Worm (Caenorhabditis elegans) whole organism, mixed stage, embryonic: ENCODE measurements around the gene col-170.

Source experiments
- M03D4.4 ChIP-seq: sonication (generic microtip); optimal IDR thresholded peaks from 2 replicates; lab custom pipeline; 2017; ENCODE audit warnings: mild to moderate bottlenecking, missing genetic modification characterization, missing compliant biosample characterization
- bed-3 ChIP-seq: fragments of 200-800 bp; sonication (Bioruptor generic); optimal IDR thresholded peaks from 3 replicates; lab custom pipeline; 2018; ENCODE audit warnings: mild to moderate bottlenecking, missing genetic modification characterization, moderate library complexity, missing compliant biosample characterization
- blmp-1 ChIP-seq: fragments of 150-350 bp; optimal IDR thresholded peaks from 2 replicates; lab custom pipeline; 2014; ENCODE audit warnings: missing biosample characterization, missing genetic modification characterization
- ceh-39 ChIP-seq: fragments of 150-350 bp; optimal IDR thresholded peaks from 2 replicates; lab custom pipeline; 2014; ENCODE audit warnings: missing biosample characterization, missing genetic modification characterization
- ceh-43 ChIP-seq: fragments of 200-800 bp; sonication (Bioruptor generic); optimal IDR thresholded peaks from 2 replicates; lab custom pipeline; 2018; ENCODE audit warnings: mild to moderate bottlenecking, missing genetic modification characterization, moderate library complexity, missing compliant biosample characterization
- ceh-83 ChIP-seq: fragments of 200-800 bp; sonication (Bioruptor generic); optimal IDR thresholded peaks from 2 replicates; lab custom pipeline; 2018; ENCODE audit warnings: mild to moderate bottlenecking, missing genetic modification characterization, missing compliant biosample characterization
- ces-1 ChIP-seq: fragments of 150-350 bp; optimal IDR thresholded peaks from 2 replicates; lab custom pipeline; 2014; ENCODE audit warnings: missing biosample characterization, missing genetic modification reagents, missing genetic modification characterization
- cnd-1 ChIP-seq: fragments of 200-800 bp; sonication (Bioruptor generic); optimal IDR thresholded peaks from 2 replicates; lab custom pipeline; 2018; ENCODE audit warnings: mild to moderate bottlenecking, missing genetic modification characterization, missing compliant biosample characterization
- drap-1 ChIP-seq: fragments of 200-800 bp; sonication (Bioruptor generic); optimal IDR thresholded peaks from 3 replicates; lab custom pipeline; 2018; ENCODE audit warnings: mild to moderate bottlenecking, missing genetic modification characterization, missing compliant biosample characterization
- elt-1 ChIP-seq: sonication (generic microtip); optimal IDR thresholded peaks from 2 replicates; lab custom pipeline; 2017; ENCODE audit warnings: missing genetic modification characterization, mild to moderate bottlenecking, missing compliant biosample characterization, antibody characterized with exemption, moderate library complexity, borderline replicate concordance; ENCODE audit not compliant: insufficient read depth
- elt-3 ChIP-seq: fragments of 150-350 bp; optimal IDR thresholded peaks from 2 replicates; lab custom pipeline; 2014; ENCODE audit warnings: missing biosample characterization, missing genetic modification characterization
- flh-1 ChIP-seq: fragments of 200-800 bp; sonication (Bioruptor generic); optimal IDR thresholded peaks from 2 replicates; lab custom pipeline; 2018; ENCODE audit warnings: mild to moderate bottlenecking, missing genetic modification characterization, moderate library complexity, missing compliant biosample characterization
- ham-2 ChIP-seq: fragments of 200-800 bp; sonication (Bioruptor generic); optimal IDR thresholded peaks from 2 replicates; lab custom pipeline; 2018; ENCODE audit warnings: mild to moderate bottlenecking, missing genetic modification characterization, missing compliant biosample characterization
- hlh-1 ChIP-seq: fragments of 150-350 bp; optimal IDR thresholded peaks from 2 replicates; lab custom pipeline; 2014; ENCODE audit warnings: missing biosample characterization, missing genetic modification reagents, missing genetic modification characterization
- lin-13 ChIP-seq: fragments of 150-350 bp; optimal IDR thresholded peaks from 2 replicates; lab custom pipeline; 2014; ENCODE audit warnings: missing biosample characterization, missing genetic modification characterization
- lin-32 ChIP-seq: fragments of 200-800 bp; sonication (Bioruptor generic); optimal IDR thresholded peaks from 2 replicates; lab custom pipeline; 2018; ENCODE audit warnings: mild to moderate bottlenecking, missing genetic modification characterization, missing compliant biosample characterization
- lsy-2 ChIP-seq: fragments of 150-350 bp; optimal IDR thresholded peaks from 2 replicates; lab custom pipeline; 2014; ENCODE audit warnings: missing biosample characterization, missing genetic modification characterization
- mab-5 ChIP-seq: fragments of 150-350 bp; optimal IDR thresholded peaks from 2 replicates; lab custom pipeline; 2014; ENCODE audit warnings: missing biosample characterization, missing genetic modification characterization
- mep-1 ChIP-seq: fragments of 150-350 bp; optimal IDR thresholded peaks from 2 replicates; lab custom pipeline; 2017; ENCODE audit warnings: missing biosample characterization, missing genetic modification reagents, missing genetic modification characterization, inconsistent platforms
- mls-2 ChIP-seq: sonication (generic microtip); optimal IDR thresholded peaks from 2 replicates; lab custom pipeline; 2016; ENCODE audit warnings: mild to moderate bottlenecking, missing genetic modification characterization, moderate library complexity, missing compliant biosample characterization
- nhr-12 ChIP-seq: fragments of 150-350 bp; optimal IDR thresholded peaks from 2 replicates; lab custom pipeline; 2014; ENCODE audit warnings: missing biosample characterization, missing genetic modification characterization
- nhr-2 ChIP-seq: fragments of 150-350 bp; optimal IDR thresholded peaks from 2 replicates; lab custom pipeline; 2014; ENCODE audit warnings: missing biosample characterization, missing genetic modification characterization
- nhr-237 ChIP-seq: fragments of 150-350 bp; optimal IDR thresholded peaks from 2 replicates; lab custom pipeline; 2014; ENCODE audit warnings: missing biosample characterization, missing genetic modification characterization
- nhr-28 ChIP-seq: fragments of 150-350 bp; optimal IDR thresholded peaks from 2 replicates; lab custom pipeline; 2014; ENCODE audit warnings: missing biosample characterization, missing genetic modification characterization
- nhr-76 ChIP-seq: sonication (generic microtip); optimal IDR thresholded peaks from 2 replicates; lab custom pipeline; 2017; ENCODE audit warnings: missing biosample characterization, missing genetic modification characterization
- pha-4 ChIP-seq: fragments of 150-350 bp; optimal IDR thresholded peaks from 2 replicates; lab custom pipeline; 2018; ENCODE audit warnings: missing biosample characterization, missing genetic modification reagents, missing genetic modification characterization
- sem-2 ChIP-seq: fragments of 200-800 bp; sonication (Bioruptor generic); optimal IDR thresholded peaks from 2 replicates; lab custom pipeline; 2018; ENCODE audit warnings: mild to moderate bottlenecking, missing genetic modification characterization, missing compliant biosample characterization
- snpc-4 ChIP-seq: fragments of 150-350 bp; optimal IDR thresholded peaks from 2 replicates; lab custom pipeline; 2014; ENCODE audit warnings: missing biosample characterization, missing genetic modification characterization
- sptf-1 ChIP-seq: sonication (generic microtip); optimal IDR thresholded peaks from 2 replicates; lab custom pipeline; 2017; ENCODE audit warnings: mild to moderate bottlenecking, missing genetic modification characterization, moderate library complexity, missing compliant biosample characterization
- tbx-8 ChIP-seq: fragments of 200-800 bp; sonication (Bioruptor generic); optimal IDR thresholded peaks from 2 replicates; lab custom pipeline; 2018; ENCODE audit warnings: mild to moderate bottlenecking, missing genetic modification characterization, moderate library complexity, missing compliant biosample characterization
- unc-120 ChIP-seq: sonication (generic microtip); optimal IDR thresholded peaks from 2 replicates; lab custom pipeline; 2017; ENCODE audit warnings: missing genetic modification characterization, missing compliant biosample characterization; ENCODE audit not compliant: poor library complexity, severe bottlenecking
- unc-39 ChIP-seq: fragments of 150-350 bp; optimal IDR thresholded peaks from 2 replicates; lab custom pipeline; 2014; ENCODE audit warnings: missing biosample characterization, missing genetic modification characterization
- unc-62 ChIP-seq: fragments of 150-350 bp; optimal IDR thresholded peaks from 2 replicates; lab custom pipeline; 2014; ENCODE audit warnings: missing biosample characterization, missing genetic modification reagents, missing genetic modification characterization
- zip-8 ChIP-seq: fragments of 150-350 bp; optimal IDR thresholded peaks from 2 replicates; lab custom pipeline; 2014; ENCODE audit warnings: missing biosample characterization, missing genetic modification characterization
- ztf-11 ChIP-seq: fragments of 150-350 bp; optimal IDR thresholded peaks from 2 replicates; lab custom pipeline; 2014; ENCODE audit warnings: missing biosample characterization, missing genetic modification characterization

The col-170 gene

DNA sequence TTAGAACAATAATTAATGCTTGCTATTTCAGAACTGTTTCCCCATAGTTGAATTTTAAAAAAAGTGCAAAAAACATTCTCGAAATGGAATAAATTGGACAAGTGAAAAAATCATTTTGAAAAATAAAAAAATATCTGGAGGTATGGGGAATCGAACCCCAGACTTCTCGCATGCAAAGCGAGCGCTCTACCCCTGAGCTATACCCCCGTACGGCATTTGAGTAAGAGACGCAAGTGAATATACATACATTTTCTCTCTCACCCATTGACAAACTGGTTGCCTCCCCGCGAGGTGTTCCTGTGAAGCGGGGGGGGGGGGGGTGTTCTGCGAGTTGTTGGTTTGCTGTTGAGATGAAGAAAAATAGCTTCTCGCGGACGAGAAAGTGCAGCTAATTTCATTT is 39.4 kb upstream of the col-170 start:
- TF ChIP-seq mep-1 (tag; lab: Kevin White, UChicago) (peak; percentile 11), nhr-28 (tag; lab: Kevin White, UChicago) (no peak), pha-4 (tag; lab: Kevin White, UChicago) (peak; percentile 46), drap-1 (GFP tag; lab: Kevin White, UChicago) (peak; percentile 94), elt-1 (tag; lab: Kevin White, UChicago) (peak; percentile 47), unc-39 (tag; lab: Kevin White, UChicago) (no peak), bed-3 (GFP tag; lab: Kevin White, UChicago) (peak; percentile 89), elt-3 (tag; lab: Kevin White, UChicago) (no peak), snpc-4 (no peak), hlh-1 (tag; lab: Kevin White, UChicago) (peak; percentile 4), ham-2 (GFP tag; lab: Kevin White, UChicago) (peak; percentile 88), ceh-43 (peak; percentile 90), sem-2 (GFP tag; lab: Kevin White, UChicago) (peak; percentile 89), flh-1 (GFP tag; lab: Kevin White, UChicago) (peak; percentile 79), ces-1 (GFP tag; lab: Kevin White, UChicago) (peak; percentile 20), blmp-1 (tag; lab: Kevin White, UChicago) (no peak), nhr-2 (tag; lab: Kevin White, UChicago) (peak; percentile 19), nhr-12 (tag; lab: Kevin White, UChicago) (no peak), ztf-11 (tag; lab: Kevin White, UChicago) (no peak), ceh-83 (GFP tag; lab: Kevin White, UChicago) (peak; percentile 95), lsy-2 (tag; lab: Kevin White, UChicago) (peak; percentile 57), unc-120 (tag; lab: Kevin White, UChicago) (peak; percentile 95), M03D4.4 (tag; lab: Kevin White, UChicago) (peak; percentile 95), nhr-76 (tag; lab: Kevin White, UChicago) (no peak), sptf-1 (tag; lab: Kevin White, UChicago) (peak; percentile 97), zip-8 (tag; lab: Kevin White, UChicago) (no peak), lin-32 (GFP tag; lab: Kevin White, UChicago) (peak; percentile 87), mls-2 (tag; lab: Kevin White, UChicago) (peak; percentile 96), lin-13 (peak; percentile 29), unc-62 (GFP tag; lab: Kevin White, UChicago) (peak; percentile 41), mab-5 (peak; percentile 51), tbx-8 (GFP tag; lab: Kevin White, UChicago) (peak; percentile 86), cnd-1 (tag; lab: Kevin White, UChicago) (peak; percentile 94), ceh-39 (tag; lab: Kevin White, UChicago) (peak; percentile 0), nhr-237 (tag; lab: Kevin White, UChicago) (peak; percentile 32)

DNA sequence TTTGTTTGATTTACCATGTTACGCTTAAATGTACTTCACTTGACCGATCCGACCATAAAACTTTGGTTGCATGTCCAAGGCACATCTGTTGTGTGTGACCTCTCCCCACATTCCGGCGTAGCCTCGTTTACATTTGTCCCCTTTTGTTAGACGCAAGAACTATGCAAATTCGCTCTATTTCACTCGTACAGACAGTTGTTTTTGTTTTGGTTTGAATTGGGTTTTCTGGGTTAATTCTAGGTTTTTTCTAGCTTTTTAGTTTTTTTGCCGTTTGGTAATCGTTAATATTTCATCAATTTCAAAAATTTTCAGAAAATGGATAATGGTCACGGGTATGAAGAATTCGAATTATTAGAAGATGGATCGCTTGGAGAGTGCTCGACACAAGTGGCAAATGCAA is 38.7 kb upstream of the col-170 start, which contains the start of gene mom-1:
TSS of gene mom-1 (plus strand) at position 301 of the 400 bp plus-strand sequence.
- TF ChIP-seq nhr-2 (tag; lab: Kevin White, UChicago) (peak; percentile 7), hlh-1 (tag; lab: Kevin White, UChicago) (peak; percentile 57), snpc-4 (no peak), drap-1 (GFP tag; lab: Kevin White, UChicago) (no peak)

DNA sequence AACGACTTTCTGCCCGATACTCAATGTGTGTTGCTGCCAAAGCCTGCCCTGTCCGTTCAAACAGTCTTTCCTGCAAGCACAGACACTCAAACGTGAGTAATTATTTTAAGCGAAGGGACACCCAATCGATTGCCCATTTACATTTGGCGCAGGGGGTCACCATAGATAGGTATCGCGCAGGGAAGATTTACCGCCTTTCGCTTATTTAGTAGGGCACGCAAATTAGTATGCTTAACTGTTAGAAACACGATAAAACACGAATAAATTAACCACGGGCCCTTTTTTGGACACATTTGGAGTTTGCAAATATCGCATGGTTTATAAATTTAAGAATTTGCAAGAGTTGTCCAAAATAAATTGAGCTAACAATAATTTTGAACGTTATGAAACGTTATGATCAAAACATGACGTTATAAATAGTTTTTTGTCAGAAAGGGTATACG is 35.1 kb upstream of the col-170 start:
- peak; percentile 99 for TF ChIP-seq mep-1 (tag; lab: Kevin White, UChicago)
- peak; percentile 96 for TF ChIP-seq unc-39 (tag; lab: Kevin White, UChicago)
- peak; percentile 74 for TF ChIP-seq ceh-43
- no peak for TF ChIP-seq zip-8 (tag; lab: Kevin White, UChicago)
- TF ChIP-seq nhr-237 (tag; lab: Kevin White, UChicago): peak; percentile 100
- peak; percentile 96 for TF ChIP-seq pha-4 (tag; lab: Kevin White, UChicago)
- peak; percentile 96 for TF ChIP-seq elt-3 (tag; lab: Kevin White, UChicago)
- TF ChIP-seq M03D4.4 (tag; lab: Kevin White, UChicago): peak; percentile 76
- peak; percentile 53 for TF ChIP-seq nhr-76 (tag; lab: Kevin White, UChicago)
- peak; percentile 93 for TF ChIP-seq sptf-1 (tag; lab: Kevin White, UChicago)
- peak; percentile 85 for TF ChIP-seq hlh-1 (tag; lab: Kevin White, UChicago)
- peak; percentile 89 for TF ChIP-seq unc-120 (tag; lab: Kevin White, UChicago)
- TF ChIP-seq elt-1 (tag; lab: Kevin White, UChicago): peak; percentile 43
- TF ChIP-seq lin-13: peak; percentile 86
- peak; percentile 93 for TF ChIP-seq cnd-1 (tag; lab: Kevin White, UChicago)
- peak; percentile 95 for TF ChIP-seq ztf-11 (tag; lab: Kevin White, UChicago)
- peak; percentile 65 for TF ChIP-seq blmp-1 (tag; lab: Kevin White, UChicago)
- peak; percentile 44 for TF ChIP-seq lin-32 (GFP tag; lab: Kevin White, UChicago)
- TF ChIP-seq flh-1 (GFP tag; lab: Kevin White, UChicago): no peak
- TF ChIP-seq mls-2 (tag; lab: Kevin White, UChicago): peak; percentile 88
- peak; percentile 9 for TF ChIP-seq sem-2 (GFP tag; lab: Kevin White, UChicago)
- TF ChIP-seq bed-3 (GFP tag; lab: Kevin White, UChicago): peak; percentile 42
- peak; percentile 29 for TF ChIP-seq tbx-8 (GFP tag; lab: Kevin White, UChicago)
- peak; percentile 91 for TF ChIP-seq ceh-39 (tag; lab: Kevin White, UChicago)
- peak; percentile 58 for TF ChIP-seq nhr-2 (tag; lab: Kevin White, UChicago)
- peak; percentile 82 for TF ChIP-seq nhr-28 (tag; lab: Kevin White, UChicago)
- TF ChIP-seq ham-2 (GFP tag; lab: Kevin White, UChicago): peak; percentile 71
- peak; percentile 61 for TF ChIP-seq nhr-12 (tag; lab: Kevin White, UChicago)
- peak; percentile 91 for TF ChIP-seq unc-62 (GFP tag; lab: Kevin White, UChicago)
- peak; percentile 88 for TF ChIP-seq lsy-2 (tag; lab: Kevin White, UChicago)
- TF ChIP-seq ceh-83 (GFP tag; lab: Kevin White, UChicago): peak; percentile 39
- peak; percentile 99 for TF ChIP-seq ces-1 (GFP tag; lab: Kevin White, UChicago)
- TF ChIP-seq drap-1 (GFP tag; lab: Kevin White, UChicago): peak; percentile 97
- TF ChIP-seq snpc-4: no peak
- TF ChIP-seq mab-5: peak; percentile 85
